Worm (Caenorhabditis elegans) whole organism, midembryonic: Measurements from ENCODE around the gene T25D1.1.

Source experiments
- T22C8.4 ChIP-seq: fragments of 200-800 bp; sonication (Bioruptor generic); IDR thresholded peaks from 2 replicates; pipeline ENCODE4 v1.3.6; 2022; ENCODE audit warnings: missing genetic modification characterization, missing compliant biosample characterization
- cog-1 ChIP-seq: sonication (generic microtip); optimal IDR thresholded peaks from 2 replicates; lab custom pipeline; 2016; ENCODE audit warnings: missing genetic modification characterization, missing compliant biosample characterization
- ref-1 ChIP-seq: fragments of 200-800 bp; sonication (Bioruptor generic); conservative IDR thresholded peaks from 2 replicates; pipeline ENCODE4 v1.3.6; 2022; ENCODE audit warnings: missing genetic modification reagents, missing genetic modification characterization, missing compliant biosample characterization
- tab-1 ChIP-seq: fragments of 200-800 bp; sonication (Bioruptor generic); IDR thresholded peaks from 2 replicates; pipeline ENCODE4 v1.3.6; 2022; ENCODE audit warnings: missing genetic modification characterization, missing compliant biosample characterization
- ztf-23 ChIP-seq: fragments of 200-800 bp; sonication (Bioruptor generic); IDR thresholded peaks from 2 replicates; pipeline ENCODE4 v1.3.6; 2022; ENCODE audit warnings: missing genetic modification reagents, missing genetic modification characterization, missing compliant biosample characterization
- ztf-29 ChIP-seq: fragments of 200-800 bp; sonication (Bioruptor generic); IDR thresholded peaks from 2 replicates; pipeline ENCODE4 v1.3.6; 2022; ENCODE audit warnings: missing genetic modification reagents, missing genetic modification characterization, missing compliant biosample characterization

DNA sequence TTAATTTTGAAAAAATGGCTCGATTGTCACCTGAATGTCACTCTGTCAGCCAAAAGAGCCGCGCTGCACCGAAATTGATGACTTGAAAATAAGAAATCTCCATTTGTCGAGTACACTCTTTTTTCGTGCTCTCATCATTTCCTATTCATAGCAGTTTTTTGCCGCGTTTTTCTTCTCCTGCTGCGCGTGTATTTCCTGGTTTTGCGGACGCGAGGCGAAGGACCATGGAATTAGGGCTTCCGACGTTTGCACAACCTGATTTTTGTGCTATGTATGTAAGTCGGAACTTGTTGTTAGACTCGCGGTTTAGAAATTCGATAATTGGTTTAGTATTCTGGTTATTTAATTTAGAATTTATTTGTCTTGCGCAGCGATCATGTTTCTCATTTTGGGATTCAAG lies 39.4 kb upstream of the T25D1.1 start:
- TF ChIP-seq ztf-23 (no peak), tab-1 (no peak), T22C8.4 (no peak), cog-1 (tag; lab: Kevin White, UChicago) (no peak), ref-1 (GFP tag; lab: Robert Waterston, UW) (no peak), ztf-29 (no peak)
